Fruit fly (Drosophila melanogaster): ENCODE measurements around the gene Uch-L5.

The Uch-L5 gene

DNA sequence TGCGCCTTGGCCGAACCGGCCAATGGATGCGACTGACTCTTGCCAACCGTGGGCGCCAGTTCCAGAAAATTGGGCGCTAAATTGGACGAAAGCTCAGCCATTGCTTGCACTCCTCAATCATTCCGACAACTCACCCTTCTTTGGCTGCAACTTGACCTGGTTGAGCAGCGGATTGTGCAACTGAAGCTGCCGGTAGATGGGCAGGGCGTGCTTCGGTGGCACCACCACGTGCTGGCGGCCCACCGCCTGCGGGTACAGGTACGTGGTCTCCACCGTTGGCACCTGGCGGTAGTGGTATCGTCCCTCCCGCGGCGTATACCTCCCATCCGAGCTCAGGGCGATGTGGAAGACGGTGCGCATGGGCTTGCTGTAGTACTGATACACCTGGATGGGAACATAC, 13.7 kb upstream of the Uch-L5 start:
- no peak for TF ChIP-seq CG3065 (GFP tag; optimal IDR thresholded peaks at IDR 0.05)
- TF ChIP-seq Med (GFP tag): peak; percentile 72
- peak; percentile 77 for TF ChIP-seq Ets65A (GFP tag)
- 0 out of 2 replicates have a peak, but pooled peaks have one; percentile 9 for TF ChIP-seq CG32532 (GFP tag; IDR thresholded peaks at IDR 0.05)
- TF ChIP-seq HLHmδ (GFP tag; optimal IDR thresholded peaks at IDR 0.05): no peak
- TF ChIP-seq CG11456 (GFP tag; IDR thresholded peaks at IDR 0.05): 0 out of 3 replicates have a peak, but pooled peaks have one; percentile 42
- no peak for TF ChIP-seq Awh (GFP tag; IDR thresholded peaks at IDR 0.05)
- no peak for TF ChIP-seq Drgx (GFP tag; IDR thresholded peaks at IDR 0.05)
- no peak for TF ChIP-seq CG8281 (tag; optimal IDR thresholded peaks at IDR 0.05)
- TF ChIP-seq CG2116 (GFP tag; optimal IDR thresholded peaks at IDR 0.05): no peak
- 0 out of 2 replicates have a peak, but pooled peaks have one; percentile 16 for TF ChIP-seq inv (GFP tag; IDR thresholded peaks at IDR 0.05; ENCODE audit: partially characterized antibody)
- 0 out of 3 replicates have a peak, but pooled peaks have one; percentile 10 for TF ChIP-seq CG6791 (GFP tag; IDR thresholded peaks at IDR 0.05; ENCODE audit: partially characterized antibody)
- no peak for TF ChIP-seq Antp (GFP tag; optimal IDR thresholded peaks at IDR 0.05)

DNA sequence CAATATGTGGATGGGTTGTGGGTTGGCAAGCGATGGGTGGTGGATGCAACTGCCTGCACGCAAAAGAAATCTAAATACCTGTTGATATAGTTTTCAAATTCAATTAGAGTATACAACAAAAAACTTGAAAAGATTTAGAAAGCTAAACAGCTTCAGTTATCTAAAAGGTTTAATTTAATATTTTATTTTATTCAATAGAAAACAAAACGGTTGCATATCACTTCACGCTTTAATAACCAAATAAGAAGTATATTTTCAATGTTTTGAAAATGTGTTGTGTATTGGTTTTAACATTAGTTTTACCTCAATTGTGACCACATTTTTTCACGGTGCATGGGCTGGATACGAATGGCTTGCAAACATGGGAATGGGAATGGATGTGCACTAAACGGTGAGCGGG, 12.9 kb upstream of the Uch-L5 start:
- TF ChIP-seq Chrac-16 (GFP tag; optimal IDR thresholded peaks at IDR 0.05): no peak
- TF ChIP-seq Drgx (GFP tag; IDR thresholded peaks at IDR 0.05): peak; percentile 8; the same call in 1 of the 2 replicates
- TF ChIP-seq YL-1 (GFP tag; optimal IDR thresholded peaks at IDR 0.05): no peak

DNA sequence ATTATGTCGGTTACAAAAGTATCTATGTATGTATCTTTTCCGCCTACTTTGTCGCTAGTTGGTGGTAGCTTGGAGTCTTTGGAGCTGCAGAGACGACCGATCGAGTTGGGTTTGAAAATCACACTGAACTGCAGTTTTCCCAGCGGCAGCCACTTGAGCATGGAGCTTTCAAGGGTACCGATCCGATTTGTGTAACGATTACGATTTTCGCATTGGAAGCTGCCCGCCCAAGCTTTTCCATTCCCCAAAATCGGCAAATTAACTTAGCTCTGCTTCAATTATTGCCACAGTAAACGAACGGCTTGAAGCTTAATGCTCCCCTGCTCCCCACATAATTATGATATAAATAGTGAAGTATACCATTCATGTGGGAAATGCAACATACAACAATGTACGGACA, 12.4 kb upstream of the Uch-L5 start, which contains the start of gene CG32036:
TSS of gene CG32036 (minus strand) at position 101 of the 400 bp plus-strand sequence.
- no peak for TF ChIP-seq nerfin-1 (tag; optimal IDR thresholded peaks at IDR 0.05)
- peak; percentile 9 for TF ChIP-seq sens (GFP tag)

DNA sequence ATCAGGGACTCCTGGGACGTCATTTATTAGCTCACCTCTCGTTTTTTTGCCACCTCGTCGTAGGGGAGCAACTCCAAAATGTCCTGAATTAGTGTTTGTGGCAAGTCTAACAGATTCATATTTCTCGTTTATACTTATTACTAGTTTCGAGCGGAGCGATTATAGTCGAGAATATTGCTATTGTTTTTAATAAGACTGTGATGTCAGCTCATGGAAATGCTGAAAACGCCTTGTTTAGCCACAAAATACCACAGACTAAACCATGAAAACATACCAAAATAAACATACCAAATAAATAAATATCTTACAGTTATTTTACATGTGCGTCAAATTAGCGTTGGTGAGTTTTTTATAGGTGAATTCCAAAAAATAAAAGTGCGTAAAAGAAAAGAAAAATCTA, 10.8 kb upstream of the Uch-L5 start, which contains the start of gene pall:
TSS of gene pall (minus strand) at position 205 of the 400 bp plus-strand sequence.
- TF ChIP-seq kay (GFP tag; optimal IDR thresholded peaks at IDR 0.05) (no peak), CG9817 (tag; optimal IDR thresholded peaks at IDR 0.05) (no peak), CG11695 (GFP tag; IDR thresholded peaks at IDR 0.05) (no peak), zen2 (GFP tag; IDR thresholded peaks at IDR 0.05; ENCODE audit: partially characterized antibody) (no peak), MESR4 (GFP tag; optimal IDR thresholded peaks at IDR 0.05) (peak; percentile 85), row (GFP tag; IDR thresholded peaks at IDR 0.05) (peak; percentile 12; the same call in 1 of the 3 replicates), CG4404 (GFP tag; IDR thresholded peaks at IDR 0.05) (no peak), nerfin-1 (tag; optimal IDR thresholded peaks at IDR 0.05) (peak; percentile 88), CG8924 (tag; optimal IDR thresholded peaks at IDR 0.05) (peak; percentile 38), CG8290 (GFP tag; optimal IDR thresholded peaks at IDR 0.05) (no peak), CG8290 (tag; optimal IDR thresholded peaks at IDR 0.05) (no peak), eyg (GFP tag; optimal IDR thresholded peaks at IDR 0.05) (no peak), ranshi (GFP tag; IDR thresholded peaks at IDR 0.05) (no peak), CG3163 (GFP tag; optimal IDR thresholded peaks at IDR 0.05) (no peak), sug (tag; optimal IDR thresholded peaks at IDR 0.05) (no peak), CG17385 (GFP tag; optimal IDR thresholded peaks at IDR 0.05) (no peak), trh (GFP tag; optimal IDR thresholded peaks at IDR 0.05) (no peak), oc (tag; optimal IDR thresholded peaks at IDR 0.05) (no peak), az2 (GFP tag; optimal IDR thresholded peaks at IDR 0.05) (no peak), prd (optimal IDR thresholded peaks at IDR 0.05) (no peak), prd (GFP tag; IDR thresholded peaks at IDR 0.05) (no peak), CG8478 (optimal IDR thresholded peaks at IDR 0.05) (no peak), CG6272 (GFP tag; IDR thresholded peaks at IDR 0.05) (no peak), Hr39 (optimal IDR thresholded peaks at IDR 0.05) (no peak), da (GFP tag; optimal IDR thresholded peaks at IDR 0.05) (no peak), Ada2b (GFP tag; IDR thresholded peaks at IDR 0.05) (no peak), CG6791 (GFP tag; IDR thresholded peaks at IDR 0.05; ENCODE audit: partially characterized antibody) (no peak), Hr3 (GFP tag; optimal IDR thresholded peaks at IDR 0.05) (no peak), ems (GFP tag; optimal IDR thresholded peaks at IDR 0.05) (no peak), bsh (GFP tag; optimal IDR thresholded peaks at IDR 0.05) (no peak), CG6813 (GFP tag; optimal IDR thresholded peaks at IDR 0.05) (no peak), Atf6 (GFP tag; IDR thresholded peaks at IDR 0.05) (no peak), CG9215 (GFP tag; IDR thresholded peaks at IDR 0.05) (no peak)
